Fruit fly (Drosophila melanogaster) whole organism, embryonic: ENCODE data around the gene Seipin.
A peak's percentile ranks its signal among the peaks of the same experiment; 100 is the strongest.

Source experiments
- Aef1 ChIP-seq: fragments of 200-800 bp; sonication (Bioruptor generic); IDR thresholded peaks from 3 replicates; pipeline ENCODE4 v1.3.6; 2022; ENCODE audit warnings: missing biosample characterization, missing genetic modification characterization
- CG10274 ChIP-seq: fragments of 200-800 bp; sonication (Bioruptor generic); optimal IDR thresholded peaks from 3 replicates; lab custom pipeline; 2017; ENCODE audit warnings: missing biosample characterization, mild to moderate bottlenecking, missing genetic modification characterization
- CG11247 ChIP-seq: fragments of 200-800 bp; sonication (Bioruptor generic); IDR thresholded peaks from 2 replicates; pipeline ENCODE4 v1.3.6; 2022; ENCODE audit warnings: missing biosample characterization, missing genetic modification characterization
- CG11695 ChIP-seq: fragments of 200-800 bp; sonication (Bioruptor generic); IDR thresholded peaks from 3 replicates; pipeline ENCODE4 v1.3.6; 2022; ENCODE audit warnings: missing biosample characterization, missing genetic modification characterization
- CG12155 ChIP-seq: fragments of 200-800 bp; sonication (Bioruptor generic); optimal IDR thresholded peaks from 3 replicates; lab custom pipeline; 2016; ENCODE audit warnings: missing biosample characterization, missing genetic modification characterization
- CG14441 ChIP-seq: fragments of 200-800 bp; sonication (Bioruptor generic); IDR thresholded peaks from 2 replicates; pipeline ENCODE4 v1.3.6; 2022; ENCODE audit warnings: missing biosample characterization, missing genetic modification characterization
- CG1529 ChIP-seq: fragments of 200-800 bp; sonication (Bioruptor generic); optimal IDR thresholded peaks from 3 replicates; lab custom pipeline; 2018; ENCODE audit warnings: missing biosample characterization, missing genetic modification characterization
- CG15514 ChIP-seq: fragments of 200-800 bp; sonication (Bioruptor generic); optimal IDR thresholded peaks from 3 replicates; lab custom pipeline; 2017; ENCODE audit warnings: missing biosample characterization, missing genetic modification characterization, mild to moderate bottlenecking, moderate library complexity, missing genetic modification reagents
- CG18011 ChIP-seq: fragments of 200-800 bp; sonication (Bioruptor generic); optimal IDR thresholded peaks from 2 replicates; lab custom pipeline; 2017; ENCODE audit warnings: missing biosample characterization, missing genetic modification characterization, mild to moderate bottlenecking, moderate library complexity, missing genotype
- CG2120 ChIP-seq: fragments of 200-800 bp; sonication (Bioruptor generic); optimal IDR thresholded peaks from 3 replicates; lab custom pipeline; 2016; ENCODE audit warnings: missing biosample characterization, missing genetic modification characterization
- CG2678 ChIP-seq: fragments of 200-800 bp; sonication (Bioruptor generic); optimal IDR thresholded peaks from 3 replicates; lab custom pipeline; 2019; ENCODE audit warnings: missing biosample characterization, mild to moderate bottlenecking, missing genetic modification characterization, moderate library complexity
- CG32767 ChIP-seq: fragments of 200-800 bp; sonication (Bioruptor generic); IDR thresholded peaks from 2 replicates; pipeline ENCODE4 v1.3.6; 2022; ENCODE audit warnings: missing biosample characterization, missing genetic modification characterization
- CG3407 ChIP-seq: fragments of 200-800 bp; sonication (Bioruptor generic); optimal IDR thresholded peaks from 2 replicates; lab custom pipeline; 2018; ENCODE audit warnings: missing biosample characterization, mild to moderate bottlenecking, missing genetic modification characterization
- CG42726 ChIP-seq: fragments of 200-800 bp; sonication (Bioruptor generic); IDR thresholded peaks from 2 replicates; pipeline ENCODE4 v1.3.6; 2022; ENCODE audit warnings: missing biosample characterization, missing genetic modification characterization; ENCODE audit not compliant: partially characterized antibody
- CG6254 ChIP-seq: fragments of 200-800 bp; sonication (Bioruptor generic); optimal IDR thresholded peaks from 3 replicates; lab custom pipeline; 2017; ENCODE audit warnings: mild to moderate bottlenecking, missing biosample characterization, missing genetic modification reagents, missing genetic modification characterization
- CG6854 ChIP-seq: fragments of 200-800 bp; sonication (Bioruptor generic); optimal IDR thresholded peaks from 3 replicates; lab custom pipeline; 2017; ENCODE audit warnings: missing biosample characterization, mild to moderate bottlenecking, missing genetic modification characterization
- CG7357 ChIP-seq: fragments of 200-800 bp; sonication (Bioruptor generic); IDR thresholded peaks from 3 replicates; pipeline ENCODE4 v1.3.6; 2022; ENCODE audit warnings: missing biosample characterization, missing genetic modification characterization
- CG8765 ChIP-seq: fragments of 200-800 bp; sonication (Bioruptor generic); IDR thresholded peaks from 2 replicates; pipeline ENCODE4 v1.3.6; 2022; ENCODE audit warnings: missing biosample characterization, missing genetic modification characterization
- CG9797 ChIP-seq: fragments of 200-800 bp; sonication (Bioruptor generic); optimal IDR thresholded peaks from 3 replicates; lab custom pipeline; 2018; ENCODE audit warnings: missing biosample characterization, mild to moderate bottlenecking, missing genetic modification characterization
- CG9876 ChIP-seq: fragments of 200-800 bp; sonication (Bioruptor generic); optimal IDR thresholded peaks from 2 replicates; lab custom pipeline; 2016; ENCODE audit warnings: missing biosample characterization, missing genetic modification characterization
- HmgD ChIP-seq: fragments of 200-800 bp; sonication (Bioruptor generic); optimal IDR thresholded peaks from 3 replicates; lab custom pipeline; 2016; ENCODE audit warnings: missing biosample characterization, missing genetic modification characterization
- Hr3 ChIP-seq: fragments of 200-800 bp; sonication (Bioruptor generic); optimal IDR thresholded peaks from 3 replicates; lab custom pipeline; 2016; ENCODE audit warnings: missing biosample characterization, missing genetic modification characterization
- Hr39 ChIP-seq: fragments of >200 bp; optimal IDR thresholded peaks from 2 replicates; lab custom pipeline; 2017
- Hr78 ChIP-seq, 2 experiments: fragments of 200-800 bp in 1 of 2; fragments of >200 bp in 1 of 2; sonication (Bioruptor generic) in 1 of 2; optimal IDR thresholded peaks; 2 replicates each; lab custom pipeline; 2017 to 2019; ENCODE audit warnings: missing biosample characterization in 2 of 2, missing genetic modification characterization in 2 of 2, mild to moderate bottlenecking in 1 of 2, moderate library complexity in 1 of 2
- Lim3 ChIP-seq: fragments of 200-800 bp; sonication (Bioruptor generic); IDR thresholded peaks from 2 replicates; pipeline ENCODE4 v1.3.6; 2022; ENCODE audit warnings: missing biosample characterization, missing genetic modification characterization
- NK7.1 ChIP-seq: fragments of 200-800 bp; sonication (Bioruptor generic); optimal IDR thresholded peaks from 3 replicates; lab custom pipeline; 2016; ENCODE audit warnings: missing biosample characterization, missing genetic modification characterization
- Oaz ChIP-seq: fragments of 200-800 bp; sonication (Bioruptor generic); IDR thresholded peaks from 2 replicates; pipeline ENCODE4 v1.3.6; 2022; ENCODE audit warnings: missing biosample characterization, missing genetic modification characterization
- Pdp1 ChIP-seq, 2 experiments: fragments of 200-800 bp; sonication (Bioruptor generic); optimal IDR thresholded peaks; 3 replicates each; lab custom pipeline; 2016; ENCODE audit warnings: missing biosample characterization in 2 of 2, missing genetic modification characterization in 2 of 2, mild to moderate bottlenecking in 1 of 2, moderate library complexity in 1 of 2
- Tbp ChIP-seq: fragments of >200 bp; optimal IDR thresholded peaks from 2 replicates; lab custom pipeline; 2018; ENCODE audit warnings: missing biosample characterization, missing genetic modification characterization
- amos ChIP-seq: fragments of 200-800 bp; sonication (Bioruptor generic); IDR thresholded peaks from 2 replicates; pipeline ENCODE4 v1.3.6; 2022; ENCODE audit warnings: missing biosample characterization, missing genetic modification characterization; ENCODE audit not compliant: partially characterized antibody
- bsh ChIP-seq, 2 experiments: fragments of 200-800 bp; sonication (Bioruptor generic); optimal IDR thresholded peaks; 2 replicates each; lab custom pipeline; 2017 to 2018; ENCODE audit warnings: mild to moderate bottlenecking in 2 of 2, missing biosample characterization in 2 of 2, missing genetic modification characterization in 2 of 2, moderate library complexity in 1 of 2
- btn ChIP-seq: fragments of 200-800 bp; sonication (Bioruptor generic); optimal IDR thresholded peaks from 2 replicates; lab custom pipeline; 2016; ENCODE audit warnings: missing biosample characterization, missing genetic modification characterization
- chm ChIP-seq: fragments of 200-800 bp; sonication (Bioruptor generic); IDR thresholded peaks from 2 replicates; pipeline ENCODE4 v1.3.6; 2022; ENCODE audit warnings: missing biosample characterization, missing genetic modification characterization
- dan ChIP-seq: fragments of 200-800 bp; sonication (Bioruptor generic); IDR thresholded peaks from 2 replicates; pipeline ENCODE4 v1.3.6; 2022; ENCODE audit warnings: missing biosample characterization, missing genetic modification characterization
- danr ChIP-seq: fragments of 200-800 bp; sonication (Bioruptor generic); IDR thresholded peaks from 2 replicates; pipeline ENCODE4 v1.3.6; 2022; ENCODE audit warnings: missing biosample characterization, missing genetic modification characterization
- dmrt99B ChIP-seq: fragments of 200-800 bp; sonication (Bioruptor generic); optimal IDR thresholded peaks from 2 replicates; lab custom pipeline; 2018; ENCODE audit warnings: missing biosample characterization, mild to moderate bottlenecking, missing genetic modification characterization, moderate library complexity
- fd102C ChIP-seq: fragments of 200-800 bp; sonication (Bioruptor generic); optimal IDR thresholded peaks from 2 replicates; lab custom pipeline; 2018; ENCODE audit warnings: missing biosample characterization, mild to moderate bottlenecking, missing genetic modification characterization, moderate library complexity
- gce ChIP-seq: fragments of 200-800 bp; sonication (Bioruptor generic); IDR thresholded peaks from 3 replicates; pipeline ENCODE4 v1.3.6; 2022; ENCODE audit warnings: missing biosample characterization, missing genetic modification characterization
- gt ChIP-seq: fragments of 200-800 bp; sonication (Bioruptor generic); IDR thresholded peaks from 2 replicates; pipeline ENCODE4 v1.3.6; 2022; ENCODE audit warnings: missing biosample characterization, missing genetic modification characterization
- lab ChIP-seq: fragments of 200-800 bp; sonication (Bioruptor generic); optimal IDR thresholded peaks from 3 replicates; lab custom pipeline; 2017; ENCODE audit warnings: missing biosample characterization, missing genetic modification characterization, mild to moderate bottlenecking, moderate library complexity, missing genetic modification reagents
- mam ChIP-seq: fragments of 200-800 bp; sonication (Bioruptor generic); optimal IDR thresholded peaks from 3 replicates; lab custom pipeline; 2016; ENCODE audit warnings: missing biosample characterization, missing genetic modification characterization
- onecut ChIP-seq: fragments of 200-800 bp; sonication (Bioruptor generic); IDR thresholded peaks from 2 replicates; pipeline ENCODE4 v1.3.6; 2022; ENCODE audit warnings: missing biosample characterization, missing genetic modification characterization
- pnt ChIP-seq: fragments of 200-800 bp; sonication (Bioruptor generic); optimal IDR thresholded peaks from 3 replicates; lab custom pipeline; 2016; ENCODE audit warnings: missing biosample characterization, missing genetic modification characterization
- psq ChIP-seq: fragments of 200-800 bp; sonication (Bioruptor generic); optimal IDR thresholded peaks from 2 replicates; lab custom pipeline; 2017; ENCODE audit warnings: missing biosample characterization, missing genetic modification characterization
- shn ChIP-seq: fragments of 200-800 bp; sonication (Bioruptor generic); optimal IDR thresholded peaks from 3 replicates; lab custom pipeline; 2016; ENCODE audit warnings: missing biosample characterization, missing genetic modification characterization
- stc ChIP-seq: fragments of 200-800 bp; sonication (Bioruptor generic); IDR thresholded peaks from 2 replicates; pipeline ENCODE4 v1.3.6; 2022; ENCODE audit warnings: missing biosample characterization, missing genetic modification characterization
- tin ChIP-seq: fragments of 200-800 bp; sonication (Bioruptor generic); optimal IDR thresholded peaks from 3 replicates; lab custom pipeline; 2016; ENCODE audit warnings: missing biosample characterization, missing genetic modification characterization
- unc-4 ChIP-seq: fragments of 200-800 bp; sonication (Bioruptor generic); IDR thresholded peaks from 2 replicates; pipeline ENCODE4 v1.3.6; 2022; ENCODE audit warnings: missing biosample characterization, missing genetic modification characterization; ENCODE audit not compliant: partially characterized antibody
- vvl ChIP-seq: fragments of 200-800 bp; sonication (Bioruptor generic); IDR thresholded peaks from 2 replicates; pipeline ENCODE4 v1.3.6; 2022; ENCODE audit warnings: missing biosample characterization, missing genetic modification characterization
- z ChIP-seq: fragments of 200-800 bp; sonication (Bioruptor generic); IDR thresholded peaks from 3 replicates; pipeline ENCODE4 v1.3.6; 2022; ENCODE audit warnings: missing biosample characterization, missing genetic modification characterization
- zfh1 ChIP-seq: fragments of 200-800 bp; sonication (Bioruptor generic); IDR thresholded peaks from 3 replicates; pipeline ENCODE4 v1.3.6; 2022; ENCODE audit warnings: missing biosample characterization, missing genetic modification characterization

Gene Seipin

dm6 chrX:2589446-2590038 lies 30.1 kb upstream of the Seipin start (continued):
- TF ChIP-seq btn (peak; percentile 74), NK7.1 (peak; percentile 81), CG2120 (GFP tag; lab: Kevin White, UChicago) (peak; percentile 99), CG2678 (tag; lab: Kevin White, UChicago) (peak; percentile 91), CG11247 (GFP tag; lab: Robert Waterston, UW) (peak; percentile 96), CG6254 (GFP tag; lab: Kevin White, UChicago) (peak; percentile 67), CG9876 (GFP tag; lab: Kevin White, UChicago) (peak; percentile 93), CG12155 (GFP tag; lab: Kevin White, UChicago) (peak; percentile 94), chm (GFP tag; lab: Robert Waterston, UW) (peak; percentile 90), CG8765 (GFP tag; lab: Robert Waterston, UW) (peak; percentile 88), bsh (GFP tag; optimal IDR thresholded peaks at IDR 0.05; lab: Kevin White, UChicago) (peak; percentile 51 to 83), z (0 out of 3 replicates have a peak, but pooled peaks have one; percentile 36), pnt (GFP tag; lab: Kevin White, UChicago) (peak; percentile 91), stc (peak; percentile 92), tin (GFP tag; lab: Kevin White, UChicago) (peak; percentile 86), gt (GFP tag; lab: Robert Waterston, UW) (peak; percentile 80), Pdp1 (GFP tag; optimal IDR thresholded peaks at IDR 0.05; lab: Kevin White, UChicago) (peak; percentile 92 to 94), zfh1 (GFP tag; lab: Robert Waterston, UW) (peak; percentile 96), CG11695 (GFP tag; lab: Robert Waterston, UW) (peak; percentile 90), CG1529 (GFP tag; lab: Kevin White, UChicago) (peak; percentile 68), Lim3 (peak; percentile 71), psq (peak; percentile 65), mam (GFP tag; lab: Kevin White, UChicago) (peak; percentile 98), vvl (peak; percentile 96), unc-4 (no peak), CG42726 (GFP tag; lab: Robert Waterston, UW) (no peak), CG15514 (GFP tag; lab: Kevin White, UChicago) (peak; percentile 88), fd102C (GFP tag; lab: Kevin White, UChicago) (no peak), CG3407 (GFP tag; lab: Kevin White, UChicago) (peak; percentile 77), CG10274 (peak; percentile 81), dan (GFP tag; lab: Robert Waterston, UW) (peak; percentile 76), Aef1 (peak; percentile 93), onecut (peak; percentile 74), CG6854 (peak; percentile 72), CG7357 (GFP tag; lab: Robert Waterston, UW) (peak; percentile 86), lab (GFP tag; lab: Kevin White, UChicago) (peak; percentile 97), Hr39 (no peak), CG14441 (GFP tag; lab: Robert Waterston, UW) (peak; percentile 94), CG32767 (GFP tag; lab: Robert Waterston, UW) (peak; percentile 80), amos (no peak), shn (GFP tag; lab: Kevin White, UChicago) (peak; percentile 95), Hr3 (peak; percentile 86), dmrt99B (tag; lab: Kevin White, UChicago) (peak; percentile 92), CG9797 (peak; percentile 0), CG18011 (GFP tag; lab: Kevin White, UChicago) (peak; percentile 80), Hr78 (GFP tag; optimal IDR thresholded peaks at IDR 0.05; lab: Kevin White, UChicago) (peak in 1 of 2 experiments; percentile 51), gce (GFP tag; lab: Robert Waterston, UW) (peak; percentile 83), Oaz (peak; percentile 75), danr (GFP tag; lab: Robert Waterston, UW) (peak; percentile 79), Tbp (GFP tag; lab: Kevin White, UChicago) (no peak), HmgD (GFP tag; lab: Kevin White, UChicago) (peak; percentile 96)
